Fruit fly (Drosophila melanogaster): Measurements from ENCODE around the gene CG2278.

Gene CG2278

dm6 chrX:8202724-8203362, 32.8 kb upstream of the CG2278 start (continued):
- TF ChIP-seq CG6792 (GFP tag; optimal IDR thresholded peaks at IDR 0.05) (peak; percentile 34), Hr38 (GFP tag; optimal IDR thresholded peaks at IDR 0.05) (no peak), Sox102F (GFP tag; optimal IDR thresholded peaks at IDR 0.05) (no peak), CG8632 (GFP tag; optimal IDR thresholded peaks at IDR 0.05) (no peak), CG8319 (GFP tag; optimal IDR thresholded peaks at IDR 0.05) (no peak), CG1621 (tag; optimal IDR thresholded peaks at IDR 0.05) (no peak), CG7368 (GFP tag; optimal IDR thresholded peaks at IDR 0.05) (no peak), dac (GFP tag; optimal IDR thresholded peaks at IDR 0.05) (no peak), salr (GFP tag; optimal IDR thresholded peaks at IDR 0.05) (no peak)

dm6 chrX:8198935-8199580, 29.0 kb upstream of the CG2278 start:
- peak; percentile 56 for TF ChIP-seq vri (GFP tag; optimal IDR thresholded peaks at IDR 0.05)
- TF ChIP-seq CG6163 (GFP tag; IDR thresholded peaks at IDR 0.05) = 0 out of 3 replicates have a peak, but pooled peaks have one; percentile 28
- no peak for TF ChIP-seq dsx (GFP tag; optimal IDR thresholded peaks at IDR 0.05; ENCODE audit: poor library complexity, severe bottlenecking)
- no peak for TF ChIP-seq CG8319 (GFP tag; optimal IDR thresholded peaks at IDR 0.05)
- peak; percentile 96 for TF ChIP-seq fkh (GFP tag; optimal IDR thresholded peaks at IDR 0.05)
- 0 out of 3 replicates have a peak, but pooled peaks have one; percentile 22 for TF ChIP-seq eg (GFP tag; IDR thresholded peaks at IDR 0.05)

dm6 chrX:8196598-8197228, 26.6 kb upstream of the CG2278 start:
- TF ChIP-seq dsx (GFP tag; optimal IDR thresholded peaks at IDR 0.05; ENCODE audit: poor library complexity, severe bottlenecking) (peak; percentile 55), achi (GFP tag; optimal IDR thresholded peaks at IDR 0.05) (peak; percentile 70), CG6792 (GFP tag; optimal IDR thresholded peaks at IDR 0.05) (peak; percentile 71), CG6163 (GFP tag; IDR thresholded peaks at IDR 0.05) (peak; percentile 91), CG10631 (GFP tag; optimal IDR thresholded peaks at IDR 0.05) (peak; percentile 69), svp (GFP tag) (peak; percentile 88), Ets96B (tag; optimal IDR thresholded peaks at IDR 0.05) (peak; percentile 52), Blimp-1 (GFP tag; optimal IDR thresholded peaks at IDR 0.05) (peak; percentile 26), Smox (GFP tag; optimal IDR thresholded peaks at IDR 0.05) (peak; percentile 67), CG9139 (GFP tag; optimal IDR thresholded peaks at IDR 0.05) (peak; percentile 35), CG8319 (GFP tag; optimal IDR thresholded peaks at IDR 0.05) (peak; percentile 44), CG1621 (tag; optimal IDR thresholded peaks at IDR 0.05) (peak; percentile 68), cyc (GFP tag; optimal IDR thresholded peaks at IDR 0.05) (peak; percentile 73), CG3919 (GFP tag; optimal IDR thresholded peaks at IDR 0.05) (peak; percentile 82), CG10669 (GFP tag; optimal IDR thresholded peaks at IDR 0.05) (peak; percentile 64), acj6 (GFP tag; optimal IDR thresholded peaks at IDR 0.05) (peak; percentile 70), CG34406 (GFP tag; optimal IDR thresholded peaks at IDR 0.05) (peak; percentile 62), Eip75B (GFP tag; optimal IDR thresholded peaks at IDR 0.05) (peak; percentile 79), Hr4 (GFP tag; optimal IDR thresholded peaks at IDR 0.05) (peak; percentile 59), OdsH (GFP tag; optimal IDR thresholded peaks at IDR 0.05) (peak; percentile 66), esn (GFP tag; optimal IDR thresholded peaks at IDR 0.05) (peak; percentile 62), Sox102F (GFP tag; optimal IDR thresholded peaks at IDR 0.05) (peak; percentile 65), fd59A (GFP tag; optimal IDR thresholded peaks at IDR 0.05) (peak; percentile 31), Sox15 (GFP tag; optimal IDR thresholded peaks at IDR 0.05) (peak; percentile 57), CG31627 (GFP tag; optimal IDR thresholded peaks at IDR 0.05) (peak; percentile 66), Eip78C (GFP tag) (peak; percentile 93), Hr38 (GFP tag; optimal IDR thresholded peaks at IDR 0.05) (no peak), Gug (GFP tag; IDR thresholded peaks at IDR 0.05) (peak; percentile 69), CG3032 (tag; optimal IDR thresholded peaks at IDR 0.05) (peak; percentile 61), CG8632 (GFP tag; optimal IDR thresholded peaks at IDR 0.05) (peak; percentile 53), dac (GFP tag; optimal IDR thresholded peaks at IDR 0.05) (peak; percentile 31), CG11762 (GFP tag; optimal IDR thresholded peaks at IDR 0.05; ENCODE audit: insufficient read depth) (peak; percentile 65), eg (GFP tag; IDR thresholded peaks at IDR 0.05) (peak; percentile 85), spab (GFP tag; optimal IDR thresholded peaks at IDR 0.05) (peak; percentile 34), CG11294 (GFP tag; IDR thresholded peaks at IDR 0.05) (peak; percentile 54; the same call in 1 of the 2 replicates), CG11902 (GFP tag; optimal IDR thresholded peaks at IDR 0.05) (peak; percentile 60), topi (GFP tag; optimal IDR thresholded peaks at IDR 0.05) (peak; percentile 78), Lpt (GFP tag; optimal IDR thresholded peaks at IDR 0.05) (peak; percentile 61), fkh (GFP tag; optimal IDR thresholded peaks at IDR 0.05) (no peak), Met (GFP tag; optimal IDR thresholded peaks at IDR 0.05) (peak; percentile 80)
